Worm (Caenorhabditis elegans) whole organism, L4 larva: ENCODE data around the gene srg-6.
A peak's percentile ranks its signal among the peaks of the same experiment; 100 is the strongest.

Source experiments
- D1046.2 ChIP-seq: fragments of 200-800 bp; sonication (Bioruptor generic); IDR thresholded peaks from 2 replicates; pipeline ENCODE4 v1.3.6; 2022; ENCODE audit warnings: missing genetic modification characterization, missing compliant biosample characterization
- F10B5.3 ChIP-seq: sonication (generic microtip); optimal IDR thresholded peaks from 2 replicates; lab custom pipeline; 2016; ENCODE audit warnings: mild to moderate bottlenecking, missing genetic modification characterization, missing compliant biosample characterization
- T20F7.1 ChIP-seq: fragments of 200-800 bp; sonication (Bioruptor generic); optimal IDR thresholded peaks from 2 replicates; lab custom pipeline; 2018; ENCODE audit warnings: mild to moderate bottlenecking, missing genetic modification characterization, missing compliant biosample characterization
- Y105C5A.15 ChIP-seq: fragments of 200-800 bp; sonication (Bioruptor generic); IDR thresholded peaks from 2 replicates; pipeline ENCODE4 v1.3.6; 2022; ENCODE audit warnings: missing genetic modification characterization, missing compliant biosample characterization
- Y48G9A.11 ChIP-seq: fragments of 200-800 bp; sonication (Bioruptor generic); IDR thresholded peaks from 2 replicates; pipeline ENCODE4 v1.3.6; 2022; ENCODE audit warnings: missing genetic modification reagents, missing genetic modification characterization, missing compliant biosample characterization
- aha-1 ChIP-seq: fragments of 150-350 bp; peaks from one replicate; lab custom pipeline; 2014; ENCODE audit warnings: missing biosample characterization, missing genetic modification characterization
- aly-2 ChIP-seq: sonication (generic microtip); optimal IDR thresholded peaks from 2 replicates; lab custom pipeline; 2018; ENCODE audit warnings: missing biosample characterization, missing genetic modification characterization
- attf-4 ChIP-seq: sonication (generic microtip); optimal IDR thresholded peaks from 3 replicates; lab custom pipeline; 2017; ENCODE audit warnings: missing biosample characterization, missing genetic modification characterization
- ceh-20 ChIP-seq: fragments of 200-800 bp; sonication (Bioruptor generic); IDR thresholded peaks from 2 replicates; pipeline ENCODE4 v1.3.6; 2022; ENCODE audit warnings: missing genetic modification reagents, missing genetic modification characterization, missing compliant biosample characterization
- ceh-82 ChIP-seq: sonication (generic microtip); optimal IDR thresholded peaks from 2 replicates; lab custom pipeline; 2017; ENCODE audit warnings: missing biosample characterization, missing genetic modification characterization
- ces-1 ChIP-seq: fragments of 150-350 bp; sonication (generic microtip); optimal IDR thresholded peaks from 4 replicates; lab custom pipeline; 2014; ENCODE audit warnings: missing biosample characterization, missing genetic modification reagents, missing genetic modification characterization
- daf-16 ChIP-seq, 3 experiments: sonication (generic microtip); optimal IDR thresholded peaks; 2 replicates each; lab custom pipeline; 2016 to 2017; ENCODE audit warnings: missing genetic modification characterization in 3 of 3, missing genetic modification reagents in 3 of 3, mild to moderate bottlenecking in 2 of 3, missing compliant biosample characterization in 2 of 3, missing biosample characterization in 1 of 3, moderate library complexity in 1 of 3
- daf-19 ChIP-seq: fragments of 200-800 bp; sonication (Bioruptor generic); conservative IDR thresholded peaks from 2 replicates; pipeline ENCODE4 v1.3.6; 2022; ENCODE audit warnings: missing genetic modification characterization, missing compliant biosample characterization
- daf-8 ChIP-seq: fragments of 200-800 bp; sonication (Bioruptor generic); IDR thresholded peaks from 2 replicates; pipeline ENCODE4 v1.3.6; 2022; ENCODE audit warnings: missing genetic modification characterization, missing compliant biosample characterization
- dmd-9 ChIP-seq: fragments of 200-800 bp; sonication (Bioruptor generic); IDR thresholded peaks from 2 replicates; pipeline ENCODE4 v1.3.6; 2022; ENCODE audit warnings: missing genetic modification reagents, missing genetic modification characterization, missing compliant biosample characterization
- hif-1 ChIP-seq, 2 experiments: sonication (generic microtip); optimal IDR thresholded peaks; 2 replicates each; lab custom pipeline; 2016 to 2017; ENCODE audit warnings: missing compliant biosample characterization in 2 of 2, missing genetic modification characterization in 2 of 2, missing genetic modification reagents in 2 of 2, missing genotype in 2 of 2, mild to moderate bottlenecking in 1 of 2
- hmg-1.1 ChIP-seq: fragments of 200-800 bp; sonication (Bioruptor generic); IDR thresholded peaks from 2 replicates; pipeline ENCODE4 v1.3.6; 2022; ENCODE audit warnings: missing genetic modification reagents, missing genetic modification characterization, missing compliant biosample characterization
- jun-1 ChIP-seq: fragments of 150-350 bp; optimal IDR thresholded peaks from 2 replicates; lab custom pipeline; 2014; ENCODE audit warnings: missing biosample characterization, missing genetic modification reagents, missing genetic modification characterization
- lin-13 ChIP-seq: fragments of 150-350 bp; optimal IDR thresholded peaks from 2 replicates; lab custom pipeline; 2014; ENCODE audit warnings: missing biosample characterization, missing genetic modification reagents, missing genetic modification characterization
- lin-15B ChIP-seq: fragments of 150-350 bp; sonication (generic microtip); optimal IDR thresholded peaks from 3 replicates; lab custom pipeline; 2014; ENCODE audit warnings: missing biosample characterization, missing genetic modification characterization
- lin-29 ChIP-seq: fragments of 200-800 bp; sonication (Bioruptor generic); IDR thresholded peaks from 2 replicates; pipeline ENCODE4 v1.3.6; 2022; ENCODE audit warnings: missing genetic modification reagents, missing genetic modification characterization, missing compliant biosample characterization
- lir-3 ChIP-seq: sonication (generic microtip); optimal IDR thresholded peaks from 2 replicates; lab custom pipeline; 2016; ENCODE audit warnings: mild to moderate bottlenecking, missing genetic modification characterization, missing compliant biosample characterization
- madf-5 ChIP-seq, 2 experiments: fragments of 200-800 bp; sonication (Bioruptor generic); IDR thresholded peaks; 2 replicates each; pipeline ENCODE4 v1.3.6; 2022; ENCODE audit warnings: missing compliant biosample characterization in 2 of 2, missing genetic modification characterization in 2 of 2
- mep-1 ChIP-seq: fragments of 150-350 bp; sonication (generic microtip); optimal IDR thresholded peaks from 3 replicates; lab custom pipeline; 2014; ENCODE audit warnings: missing biosample characterization, missing genetic modification characterization
- mes-2 ChIP-seq: sonication (generic microtip); optimal IDR thresholded peaks from 2 replicates; lab custom pipeline; 2016; ENCODE audit warnings: missing genotype, mild to moderate bottlenecking, missing genetic modification characterization, missing compliant biosample characterization; ENCODE audit not compliant: poor library complexity, severe bottlenecking
- mxl-3 ChIP-seq: fragments of 200-800 bp; sonication (Bioruptor generic); optimal IDR thresholded peaks from 2 replicates; lab custom pipeline; 2018; ENCODE audit warnings: mild to moderate bottlenecking, missing genetic modification characterization, missing compliant biosample characterization
- nhr-11 ChIP-seq: fragments of 150-350 bp; optimal IDR thresholded peaks from 2 replicates; lab custom pipeline; 2014; ENCODE audit warnings: missing biosample characterization, missing genetic modification characterization
- nhr-25 ChIP-seq: sonication (generic microtip); optimal IDR thresholded peaks from 2 replicates; lab custom pipeline; 2017; ENCODE audit warnings: missing genetic modification characterization, mild to moderate bottlenecking, missing compliant biosample characterization, antibody characterized with exemption, moderate library complexity, borderline replicate concordance; ENCODE audit not compliant: insufficient read depth
- nhr-42 ChIP-seq: fragments of 200-800 bp; sonication (Bioruptor generic); IDR thresholded peaks from 2 replicates; pipeline ENCODE4 v1.3.6; 2022; ENCODE audit warnings: missing genetic modification characterization, missing compliant biosample characterization
- nhr-48 ChIP-seq: sonication (generic microtip); optimal IDR thresholded peaks from 2 replicates; lab custom pipeline; 2016; ENCODE audit warnings: mild to moderate bottlenecking, missing genetic modification characterization, missing compliant biosample characterization
- nhr-76 ChIP-seq: fragments of 150-350 bp; optimal IDR thresholded peaks from 2 replicates; lab custom pipeline; 2014; ENCODE audit warnings: missing biosample characterization, missing genetic modification characterization
- pha-4 ChIP-seq, 2 experiments: fragments of 150-350 bp in 1 of 2; fragments of 200-800 bp in 1 of 2; sonication (Bioruptor generic) in 1 of 2; IDR thresholded peaks in 1 of 2; optimal IDR thresholded peaks in 1 of 2; 2 replicates each; pipeline versions ENCODE4 v1.3.6 to Lab custom; 2014 to 2022; ENCODE audit warnings: missing genetic modification characterization in 2 of 2, missing genetic modification reagents in 2 of 2, missing biosample characterization in 1 of 2, missing compliant biosample characterization in 1 of 2
- saeg-2 ChIP-seq: fragments of 200-800 bp; sonication (Bioruptor generic); IDR thresholded peaks from 2 replicates; pipeline ENCODE4 v1.3.6; 2022; ENCODE audit warnings: missing genetic modification reagents, missing genetic modification characterization, missing compliant biosample characterization
- sdz-12 ChIP-seq: fragments of 200-800 bp; sonication (Bioruptor generic); optimal IDR thresholded peaks from 2 replicates; lab custom pipeline; 2018; ENCODE audit warnings: mild to moderate bottlenecking, missing genetic modification characterization, missing compliant biosample characterization
- snpc-1.2 ChIP-seq: fragments of 200-800 bp; sonication (Bioruptor generic); IDR thresholded peaks from 2 replicates; pipeline ENCODE4 v1.3.6; 2022; ENCODE audit warnings: missing genetic modification reagents, missing genetic modification characterization, missing compliant biosample characterization
- snpc-4 ChIP-seq: fragments of 150-350 bp; optimal IDR thresholded peaks from 2 replicates; lab custom pipeline; 2014; ENCODE audit warnings: missing biosample characterization, missing genetic modification characterization
- spr-3 ChIP-seq: fragments of 200-800 bp; sonication (Bioruptor generic); optimal IDR thresholded peaks from 2 replicates; lab custom pipeline; 2018; ENCODE audit warnings: mild to moderate bottlenecking, missing genetic modification characterization, missing compliant biosample characterization
- unc-62 ChIP-seq, 3 experiments: fragments of 150-350 bp in 1 of 3; sonication (generic microtip); optimal IDR thresholded peaks in 2 of 3; peaks in 1 of 3; 1 replicate in 1 of 3; 2 replicates in 2 of 3; lab custom pipeline; 2014 to 2017; ENCODE audit warnings: missing biosample characterization in 3 of 3, missing genetic modification characterization in 3 of 3, missing genetic modification reagents in 3 of 3, missing genotype in 1 of 3
- zag-1 ChIP-seq: fragments of 150-350 bp; optimal IDR thresholded peaks from 2 replicates; lab custom pipeline; 2014; ENCODE audit warnings: missing biosample characterization, missing genetic modification characterization
- zip-11 ChIP-seq: fragments of 200-800 bp; sonication (Bioruptor generic); IDR thresholded peaks from 2 replicates; pipeline ENCODE4 v1.3.6; 2022; ENCODE audit warnings: missing genetic modification characterization, missing compliant biosample characterization
- ztf-7 ChIP-seq: fragments of 150-350 bp; optimal IDR thresholded peaks from 2 replicates; lab custom pipeline; 2014; ENCODE audit warnings: missing biosample characterization, missing genetic modification characterization

Gene srg-6

ce11 chrIII:6231880-6232279 is 33.9 kb downstream of the srg-6 start (continued):
- TF ChIP-seq T20F7.1 (no peak), F10B5.3 (tag; lab: Kevin White, UChicago) (no peak), ceh-20 (no peak), nhr-42 (GFP tag; lab: Robert Waterston, UW) (no peak), mes-2 (tag; lab: Kevin White, UChicago) (no peak), spr-3 (no peak), snpc-1.2 (GFP tag; lab: Robert Waterston, UW) (no peak), daf-8 (GFP tag; lab: Robert Waterston, UW) (no peak), attf-4 (no peak), ztf-7 (no peak), madf-5 (GFP tag; IDR thresholded peaks at IDR 0.05; lab: Robert Waterston, UW) (no peak), daf-19 (GFP tag; lab: Robert Waterston, UW) (no peak), zip-11 (GFP tag; lab: Robert Waterston, UW) (no peak), hmg-1.1 (GFP tag; lab: Robert Waterston, UW) (no peak), daf-16 (GFP tag; optimal IDR thresholded peaks at IDR 0.05; lab: Kevin White, UChicago) (no peak), daf-16 (tag; optimal IDR thresholded peaks at IDR 0.05; lab: Kevin White, UChicago) (peak; percentile 80), ceh-82 (no peak), lin-29 (GFP tag; lab: Robert Waterston, UW) (no peak), Y48G9A.11 (no peak), nhr-48 (tag; lab: Kevin White, UChicago) (no peak), ces-1 (GFP tag; lab: Kevin White, UChicago) (no peak), lir-3 (no peak), dmd-9 (GFP tag; lab: Robert Waterston, UW) (no peak), pha-4 (GFP tag; IDR thresholded peaks at IDR 0.05; lab: Robert Waterston, UW) (no peak), pha-4 (tag; optimal IDR thresholded peaks at IDR 0.05; lab: Kevin White, UChicago) (peak; percentile 39), nhr-25 (tag; lab: Kevin White, UChicago) (no peak), mxl-3 (GFP tag; lab: Kevin White, UChicago) (peak; percentile 51), unc-62 (GFP tag; optimal IDR thresholded peaks at IDR 0.05 in 1 of 2; lab: Kevin White, UChicago) (no peak), unc-62 (tag; optimal IDR thresholded peaks at IDR 0.05; lab: Kevin White, UChicago) (no peak), hif-1 (tag; optimal IDR thresholded peaks at IDR 0.05; lab: Kevin White, UChicago) (no peak), Y105C5A.15 (GFP tag; lab: Robert Waterston, UW) (no peak)

- no peak for TF ChIP-seq snpc-4 (tag; lab: Kevin White, UChicago)
- peak in 1 of 2 experiments; percentile 47 for TF ChIP-seq unc-62 (GFP tag; optimal IDR thresholded peaks at IDR 0.05 in 1 of 2; lab: Kevin White, UChicago)
- TF ChIP-seq unc-62 (tag; optimal IDR thresholded peaks at IDR 0.05; lab: Kevin White, UChicago) = no peak
- TF ChIP-seq D1046.2 (GFP tag; lab: Robert Waterston, UW) = no peak
These were observed 34.9 kb downstream of the srg-6 start, which contains the start of gene esyt-2 for ce11 chrIII:6230870-6231269. Gene esyt-2 (minus strand): TSS chrIII:6230970.

- TF ChIP-seq aha-1 = peak; percentile 56
- no peak for TF ChIP-seq zip-11 (GFP tag; lab: Robert Waterston, UW)
- TF ChIP-seq, all 104 proteins: peak for 1
These were observed 44.4 kb downstream of the srg-6 start for ce11 chrIII:6221403-6221802.

- TF ChIP-seq nhr-11 (tag; lab: Kevin White, UChicago) (no peak), mep-1 (tag; lab: Kevin White, UChicago) (no peak), daf-8 (GFP tag; lab: Robert Waterston, UW) (no peak), lin-13 (no peak), nhr-76 (no peak), sdz-12 (no peak), lir-3 (no peak), lin-15B (tag; lab: Kevin White, UChicago) (no peak), jun-1 (tag; lab: Kevin White, UChicago) (no peak), saeg-2 (GFP tag; lab: Robert Waterston, UW) (no peak), aly-2 (tag; lab: Kevin White, UChicago) (no peak), zag-1 (tag; lab: Kevin White, UChicago) (no peak)
These were observed 48.9 kb downstream of the srg-6 start, which contains the start of gene hot-4 for ce11 chrIII:6216833-6217466. Gene hot-4 (plus strand): TSS chrIII:6217416.
